Worm (Caenorhabditis elegans): ENCODE measurements around the gene C06E1.11.

DNA sequence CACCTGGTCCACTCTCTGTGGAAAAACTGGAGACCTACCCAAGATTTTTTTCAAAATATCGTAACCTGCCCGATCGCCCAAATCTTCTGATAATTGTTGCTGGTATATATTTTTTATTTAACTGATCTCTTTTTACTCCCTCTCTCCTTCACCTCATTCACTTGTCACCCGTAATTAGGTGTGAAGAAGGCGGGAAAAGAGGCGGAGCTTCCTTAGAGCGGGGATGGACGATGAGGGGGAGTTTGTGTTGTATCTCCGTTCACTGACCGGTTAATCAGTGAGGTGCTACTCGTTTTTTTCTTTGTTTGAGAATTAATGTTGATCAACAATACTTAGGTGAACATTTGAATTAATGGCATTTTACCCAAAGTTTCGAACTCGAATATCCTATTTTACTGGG, 5.9 kb upstream of the C06E1.11 start, which contains the start of gene ceh-16:
- TF ChIP-seq him-1 (tag; optimal IDR thresholded peaks at IDR 0.05) (no peak), dao-5 (tag; optimal IDR thresholded peaks at IDR 0.05) (no peak)
